Worm (Caenorhabditis elegans) whole organism, L4 larva: ENCODE data around the gene fbxa-45.
A peak's percentile ranks its signal among the peaks of the same experiment; 100 is the strongest.

ENCODE experiments used
- F26F4.8 ChIP-seq: fragments of 200-800 bp; sonication (Bioruptor generic); conservative IDR thresholded peaks from 2 replicates; pipeline ENCODE4 v1.3.6; 2022; ENCODE audit warnings: missing genetic modification characterization, missing compliant biosample characterization
- F49E8.2 ChIP-seq: sonication (generic microtip); optimal IDR thresholded peaks from 2 replicates; lab custom pipeline; 2016; ENCODE audit warnings: missing compliant biosample characterization, mild to moderate bottlenecking, missing genetic modification characterization, borderline replicate concordance
- Y75B8A.6 ChIP-seq: fragments of 200-800 bp; sonication (Bioruptor generic); IDR thresholded peaks from 2 replicates; pipeline ENCODE4 v1.3.6; 2022; ENCODE audit warnings: missing genetic modification reagents, missing genetic modification characterization, missing compliant biosample characterization
- ZK546.5 ChIP-seq, 2 experiments: sonication (generic microtip); optimal IDR thresholded peaks; 2 replicates each; lab custom pipeline; 2017; ENCODE audit warnings: missing biosample characterization in 2 of 2, missing genetic modification characterization in 2 of 2
- aha-1 ChIP-seq: fragments of 150-350 bp; peaks from one replicate; lab custom pipeline; 2014; ENCODE audit warnings: missing biosample characterization, missing genetic modification characterization
- ama-1 ChIP-seq: fragments of 150-350 bp; optimal IDR thresholded peaks from 2 replicates; lab custom pipeline; 2014; ENCODE audit warnings: inconsistent platforms, mixed read lengths
- ceh-20 ChIP-seq: fragments of 200-800 bp; sonication (Bioruptor generic); IDR thresholded peaks from 2 replicates; pipeline ENCODE4 v1.3.6; 2022; ENCODE audit warnings: missing genetic modification reagents, missing genetic modification characterization, missing compliant biosample characterization
- ceh-28 ChIP-seq: fragments of 150-350 bp; optimal IDR thresholded peaks from 2 replicates; lab custom pipeline; 2014; ENCODE audit warnings: missing biosample characterization, missing genetic modification reagents, missing genetic modification characterization
- ces-1 ChIP-seq: fragments of 150-350 bp; sonication (generic microtip); optimal IDR thresholded peaks from 4 replicates; lab custom pipeline; 2014; ENCODE audit warnings: missing biosample characterization, missing genetic modification reagents, missing genetic modification characterization
- daf-12 ChIP-seq: fragments of 150-350 bp; optimal IDR thresholded peaks from 2 replicates; lab custom pipeline; 2014; ENCODE audit warnings: missing biosample characterization, missing genetic modification reagents, missing genetic modification characterization
- daf-19 ChIP-seq: fragments of 200-800 bp; sonication (Bioruptor generic); conservative IDR thresholded peaks from 2 replicates; pipeline ENCODE4 v1.3.6; 2022; ENCODE audit warnings: missing genetic modification characterization, missing compliant biosample characterization
- dmd-8 ChIP-seq: fragments of 200-800 bp; sonication (Bioruptor generic); IDR thresholded peaks from 2 replicates; pipeline ENCODE4 v1.3.6; 2022; ENCODE audit warnings: missing genetic modification characterization, missing compliant biosample characterization
- dpl-1 ChIP-seq: fragments of 150-350 bp; optimal IDR thresholded peaks from 2 replicates; lab custom pipeline; 2014; ENCODE audit warnings: missing biosample characterization, missing genetic modification reagents, missing genetic modification characterization
- fkh-10 ChIP-seq: fragments of 150-350 bp; optimal IDR thresholded peaks from 2 replicates; lab custom pipeline; 2014; ENCODE audit warnings: missing biosample characterization, missing genetic modification reagents, missing genetic modification characterization
- fos-1 ChIP-seq: fragments of 150-350 bp; optimal IDR thresholded peaks from 2 replicates; lab custom pipeline; 2014; ENCODE audit warnings: missing biosample characterization, missing genetic modification characterization
- hmg-1.1 ChIP-seq: fragments of 200-800 bp; sonication (Bioruptor generic); IDR thresholded peaks from 2 replicates; pipeline ENCODE4 v1.3.6; 2022; ENCODE audit warnings: missing genetic modification reagents, missing genetic modification characterization, missing compliant biosample characterization
- lin-15B ChIP-seq: fragments of 150-350 bp; sonication (generic microtip); optimal IDR thresholded peaks from 3 replicates; lab custom pipeline; 2014; ENCODE audit warnings: missing biosample characterization, missing genetic modification characterization
- lin-29 ChIP-seq: fragments of 200-800 bp; sonication (Bioruptor generic); IDR thresholded peaks from 2 replicates; pipeline ENCODE4 v1.3.6; 2022; ENCODE audit warnings: missing genetic modification reagents, missing genetic modification characterization, missing compliant biosample characterization
- lin-39 ChIP-seq: fragments of 150-350 bp; optimal IDR thresholded peaks from 2 replicates; lab custom pipeline; 2014; ENCODE audit warnings: missing biosample characterization, missing genetic modification reagents, missing genetic modification characterization
- madf-5 ChIP-seq, 2 experiments: fragments of 200-800 bp; sonication (Bioruptor generic); IDR thresholded peaks; 2 replicates each; pipeline ENCODE4 v1.3.6; 2022; ENCODE audit warnings: missing compliant biosample characterization in 2 of 2, missing genetic modification characterization in 2 of 2
- mdl-1 ChIP-seq, 2 experiments: fragments of 150-350 bp in 1 of 2; sonication (generic microtip) in 1 of 2; optimal IDR thresholded peaks; 2 replicates each; lab custom pipeline; 2014 to 2017; ENCODE audit warnings: missing biosample characterization in 2 of 2, missing genetic modification characterization in 2 of 2
- mep-1 ChIP-seq: fragments of 150-350 bp; sonication (generic microtip); optimal IDR thresholded peaks from 3 replicates; lab custom pipeline; 2014; ENCODE audit warnings: missing biosample characterization, missing genetic modification characterization
- nhr-111 ChIP-seq: fragments of 200-800 bp; sonication (Bioruptor generic); optimal IDR thresholded peaks from 2 replicates; lab custom pipeline; 2018; ENCODE audit warnings: mild to moderate bottlenecking, missing genetic modification characterization, missing compliant biosample characterization
- nhr-25 ChIP-seq: sonication (generic microtip); optimal IDR thresholded peaks from 2 replicates; lab custom pipeline; 2017; ENCODE audit warnings: missing genetic modification characterization, mild to moderate bottlenecking, missing compliant biosample characterization, antibody characterized with exemption, moderate library complexity, borderline replicate concordance; ENCODE audit not compliant: insufficient read depth
- nhr-76 ChIP-seq: fragments of 150-350 bp; optimal IDR thresholded peaks from 2 replicates; lab custom pipeline; 2014; ENCODE audit warnings: missing biosample characterization, missing genetic modification characterization
- rbr-2 ChIP-seq: sonication (generic microtip); optimal IDR thresholded peaks from 2 replicates; lab custom pipeline; 2016; ENCODE audit warnings: missing genotype, missing genetic modification characterization, missing compliant biosample characterization
- sdz-12 ChIP-seq: fragments of 200-800 bp; sonication (Bioruptor generic); optimal IDR thresholded peaks from 2 replicates; lab custom pipeline; 2018; ENCODE audit warnings: mild to moderate bottlenecking, missing genetic modification characterization, missing compliant biosample characterization
- snpc-4 ChIP-seq: fragments of 150-350 bp; optimal IDR thresholded peaks from 2 replicates; lab custom pipeline; 2014; ENCODE audit warnings: missing biosample characterization, missing genetic modification characterization
- tag-97 ChIP-seq: fragments of 200-800 bp; sonication (Bioruptor generic); IDR thresholded peaks from 2 replicates; pipeline ENCODE4 v1.3.6; 2022; ENCODE audit warnings: missing genetic modification characterization, missing compliant biosample characterization
- unc-62 ChIP-seq, 3 experiments: fragments of 150-350 bp in 1 of 3; sonication (generic microtip); optimal IDR thresholded peaks in 2 of 3; peaks in 1 of 3; 1 replicate in 1 of 3; 2 replicates in 2 of 3; lab custom pipeline; 2014 to 2017; ENCODE audit warnings: missing biosample characterization in 3 of 3, missing genetic modification characterization in 3 of 3, missing genetic modification reagents in 3 of 3, missing genotype in 1 of 3
- zfp-2 ChIP-seq: sonication (generic microtip); optimal IDR thresholded peaks from 2 replicates; lab custom pipeline; 2016; ENCODE audit warnings: mild to moderate bottlenecking, missing genetic modification characterization, missing compliant biosample characterization
- zfp-3 ChIP-seq: fragments of 200-800 bp; sonication (Bioruptor generic); conservative IDR thresholded peaks from 2 replicates; pipeline ENCODE4 v1.3.6; 2022; ENCODE audit warnings: missing genetic modification reagents, missing genetic modification characterization, missing compliant biosample characterization
- zip-2 ChIP-seq: fragments of 150-350 bp; optimal IDR thresholded peaks from 2 replicates; lab custom pipeline; 2014; ENCODE audit warnings: missing biosample characterization, missing genetic modification characterization

fbxa-45 gene

ce11 chrV:16904612-16905011, 5.4 kb upstream of the fbxa-45 start, which contains the start of gene nhr-262:
nhr-262 (plus strand) TSS chrV:16904912.
- no peak for TF ChIP-seq fkh-10 (GFP tag; lab: Kevin White, UChicago)
- no peak for TF ChIP-seq nhr-111 (GFP tag; lab: Kevin White, UChicago)
- TF ChIP-seq fos-1 (tag; lab: Kevin White, UChicago): no peak
- no peak for TF ChIP-seq ZK546.5 (tag; optimal IDR thresholded peaks at IDR 0.05; lab: Kevin White, UChicago)
- TF ChIP-seq mdl-1 (tag; optimal IDR thresholded peaks at IDR 0.05; lab: Kevin White, UChicago): no peak
- no peak for TF ChIP-seq zip-2 (tag; lab: Kevin White, UChicago)
- TF ChIP-seq, all 104 proteins: peak for 0

ce11 chrV:16902726-16903125, 3.5 kb upstream of the fbxa-45 start, which contains the start of gene srd-68:
srd-68 (minus strand) TSS chrV:16902826.
- TF ChIP-seq zfp-2 (tag; lab: Kevin White, UChicago): no peak
- no peak for TF ChIP-seq rbr-2
- TF ChIP-seq ceh-28 (tag; lab: Kevin White, UChicago): no peak
- no peak for TF ChIP-seq F49E8.2 (tag; lab: Kevin White, UChicago)
- no peak for TF ChIP-seq nhr-111 (GFP tag; lab: Kevin White, UChicago)
- TF ChIP-seq nhr-76: no peak
- TF ChIP-seq hmg-1.1 (GFP tag; lab: Robert Waterston, UW): no peak
- TF ChIP-seq daf-12: no peak
- no peak for TF ChIP-seq lin-29 (GFP tag; lab: Robert Waterston, UW)
- TF ChIP-seq dpl-1 (GFP tag; lab: Kevin White, UChicago): no peak
- no peak for TF ChIP-seq madf-5 (GFP tag; IDR thresholded peaks at IDR 0.05; lab: Robert Waterston, UW)
- no peak for TF ChIP-seq lin-15B (tag; lab: Kevin White, UChicago)
- TF ChIP-seq tag-97 (GFP tag; lab: Robert Waterston, UW): no peak
- TF ChIP-seq daf-19 (GFP tag; lab: Robert Waterston, UW): no peak
- no peak for TF ChIP-seq mep-1 (tag; lab: Kevin White, UChicago)
- TF ChIP-seq zfp-3 (GFP tag; lab: Robert Waterston, UW): no peak
- no peak for TF ChIP-seq ces-1 (GFP tag; lab: Kevin White, UChicago)

ce11 chrV:16893440-16893839, 5.8 kb downstream of the fbxa-45 start, which contains the start of gene F09C6.15:
F09C6.15 (plus strand) TSS chrV:16893740.
- TF ChIP-seq mep-1 (tag; lab: Kevin White, UChicago) (no peak), dpl-1 (GFP tag; lab: Kevin White, UChicago) (no peak), sdz-12 (GFP tag; lab: Kevin White, UChicago) (no peak), dmd-8 (no peak), ama-1 (no peak)
- TF ChIP-seq, all 104 proteins: peak for 0

- no peak for TF ChIP-seq fkh-10 (GFP tag; lab: Kevin White, UChicago)
- no peak for TF ChIP-seq madf-5 (GFP tag; IDR thresholded peaks at IDR 0.05; lab: Robert Waterston, UW)
- no peak for TF ChIP-seq Y75B8A.6 (GFP tag; lab: Robert Waterston, UW)
- no peak for TF ChIP-seq ceh-20
- TF ChIP-seq F26F4.8 (GFP tag; lab: Robert Waterston, UW): no peak
- no peak for TF ChIP-seq snpc-4 (tag; lab: Kevin White, UChicago)
- TF ChIP-seq, all 104 proteins: peak for 0
These were observed 10.4 kb downstream of the fbxa-45 start, which contains the start of the genes ifas-2 and fbxa-44 for ce11 chrV:16888788-16889325. ifas-2 (minus strand) TSS chrV:16888888. fbxa-44 (plus strand) TSS chrV:16889275.

- no peak for TF ChIP-seq nhr-25 (tag; lab: Kevin White, UChicago)
- no peak for TF ChIP-seq aha-1 (tag; lab: Kevin White, UChicago)
- TF ChIP-seq lin-39 (tag; lab: Kevin White, UChicago): no peak
- no peak for TF ChIP-seq madf-5 (GFP tag; IDR thresholded peaks at IDR 0.05; lab: Robert Waterston, UW)
- TF ChIP-seq sdz-12 (GFP tag; lab: Kevin White, UChicago): no peak
- peak in 1 of 2 experiments; percentile 6 for TF ChIP-seq unc-62 (GFP tag; optimal IDR thresholded peaks at IDR 0.05 in 1 of 2; lab: Kevin White, UChicago)
- TF ChIP-seq unc-62 (tag; optimal IDR thresholded peaks at IDR 0.05; lab: Kevin White, UChicago): no peak
These were observed 14.5 kb downstream of the fbxa-45 start, which contains the start of gene F09C6.13 for ce11 chrV:16884744-16885143. F09C6.13 (plus strand) TSS chrV:16885044.
